Fruit fly (Drosophila melanogaster) whole organism, wandering third instar larva: ENCODE results near the gene ppk11.

ENCODE experiments used
- Abd-B ChIP-seq: fragments of >200 bp; optimal IDR thresholded peaks from 2 replicates; lab custom pipeline; 2017; ENCODE audit warnings: missing biosample characterization, missing genetic modification characterization
- CG32264 ChIP-seq: fragments of 200-800 bp; sonication (Bioruptor generic); optimal IDR thresholded peaks from 2 replicates; lab custom pipeline; 2016; ENCODE audit warnings: missing biosample characterization, missing genetic modification characterization
- Dfd ChIP-seq: fragments of >200 bp; optimal IDR thresholded peaks from 2 replicates; lab custom pipeline; 2017; ENCODE audit warnings: missing biosample characterization, missing genetic modification characterization
- Dif ChIP-seq: fragments of 200-275, 200-300 bp; sonication (Bioruptor generic); optimal IDR thresholded peaks from 2 replicates; lab custom pipeline; 2018; ENCODE audit warnings: missing biosample characterization, missing genetic modification characterization; ENCODE audit not compliant: partially characterized antibody
- GATAd ChIP-seq: sonication (Bioruptor generic); optimal IDR thresholded peaks from 2 replicates; lab custom pipeline; 2016; ENCODE audit warnings: missing biosample characterization, missing genetic modification characterization
- HLH106 ChIP-seq: fragments of 200-800 bp; optimal IDR thresholded peaks from 3 replicates; lab custom pipeline; 2019; ENCODE audit warnings: missing biosample characterization, mild to moderate bottlenecking, missing genetic modification characterization, moderate library complexity
- Hnf4 ChIP-seq: fragments of 200-800 bp; sonication (Bioruptor generic); optimal IDR thresholded peaks from 2 replicates; lab custom pipeline; 2016; ENCODE audit warnings: missing biosample characterization, mild to moderate bottlenecking, missing genetic modification characterization
- Hr78 ChIP-seq: fragments of >200 bp; optimal IDR thresholded peaks from 2 replicates; lab custom pipeline; 2017; ENCODE audit warnings: missing biosample characterization, missing genetic modification characterization
- Myc ChIP-seq: fragments of >200 bp; optimal IDR thresholded peaks from 2 replicates; lab custom pipeline; 2017
- Sp1 ChIP-seq: fragments of 200-800 bp; sonication (Bioruptor generic); optimal IDR thresholded peaks from 3 replicates; lab custom pipeline; 2019; ENCODE audit warnings: missing biosample characterization, mild to moderate bottlenecking, missing genetic modification characterization, moderate library complexity
- Vsx2 ChIP-seq: fragments of 200-300, 225-300 bp; sonication (Bioruptor generic); optimal IDR thresholded peaks from 2 replicates; lab custom pipeline; 2018; ENCODE audit warnings: missing biosample characterization, missing genetic modification characterization; ENCODE audit not compliant: partially characterized antibody
- brk ChIP-seq: fragments of 200-800 bp; sonication (Bioruptor generic); optimal IDR thresholded peaks from 2 replicates; lab custom pipeline; 2016; ENCODE audit warnings: missing biosample characterization, mild to moderate bottlenecking, missing genetic modification characterization
- dl ChIP-seq, 2 experiments: fragments of 175-275, 200-275 bp in 1 of 2; fragments of 200-275 bp in 1 of 2; sonication (Bioruptor generic); optimal IDR thresholded peaks; lab custom pipeline; 2018; ENCODE audit warnings: mild to moderate bottlenecking in 2 of 2, missing biosample characterization in 2 of 2, missing genetic modification characterization in 2 of 2, moderate library complexity in 2 of 2; ENCODE audit not compliant: partially characterized antibody in 2 of 2, insufficient read depth in 1 of 2
- dmrt93B ChIP-seq: fragments of 200-800 bp; sonication (Bioruptor generic); optimal IDR thresholded peaks from 2 replicates; lab custom pipeline; 2018; ENCODE audit warnings: missing biosample characterization, mild to moderate bottlenecking, missing genetic modification characterization
- dsf ChIP-seq: sonication (Bioruptor generic); optimal IDR thresholded peaks from 2 replicates; lab custom pipeline; 2016; ENCODE audit warnings: missing biosample characterization, missing genetic modification characterization, borderline replicate concordance
- foxo ChIP-seq, 2 experiments: fragments of 200-800 bp; sonication (Bioruptor generic); optimal IDR thresholded peaks; 2 replicates in 1 of 2; 3 replicates in 1 of 2; lab custom pipeline; 2016 to 2017; ENCODE audit warnings: missing biosample characterization in 2 of 2, missing genetic modification characterization in 2 of 2
- fru ChIP-seq: fragments of 200-800 bp; sonication (Bioruptor generic); optimal IDR thresholded peaks from 3 replicates; lab custom pipeline; 2016; ENCODE audit warnings: missing biosample characterization, mild to moderate bottlenecking, missing genetic modification characterization
- h ChIP-seq: fragments of 200-800 bp; sonication (Bioruptor generic); optimal IDR thresholded peaks from 3 replicates; lab custom pipeline; 2016; ENCODE audit warnings: missing biosample characterization, mild to moderate bottlenecking, missing genetic modification characterization
- jim ChIP-seq: fragments of 175-275, 200-325 bp; sonication (Bioruptor generic); optimal IDR thresholded peaks from 2 replicates; lab custom pipeline; 2016; ENCODE audit warnings: missing biosample characterization, mild to moderate bottlenecking, missing genetic modification characterization
- lola ChIP-seq: fragments of >200 bp; optimal IDR thresholded peaks from 2 replicates; lab custom pipeline; 2017; ENCODE audit warnings: missing biosample characterization, missing genetic modification characterization
- pan ChIP-seq: fragments of >200 bp; optimal IDR thresholded peaks from 2 replicates; lab custom pipeline; 2017
- psq ChIP-seq: fragments of 200-800 bp; sonication (Bioruptor generic); optimal IDR thresholded peaks from 3 replicates; lab custom pipeline; 2017; ENCODE audit warnings: missing biosample characterization, mild to moderate bottlenecking, missing genetic modification characterization, moderate library complexity
- rgr ChIP-seq: fragments of 200-800 bp; sonication (Bioruptor generic); optimal IDR thresholded peaks from 3 replicates; lab custom pipeline; 2016; ENCODE audit warnings: missing biosample characterization, mild to moderate bottlenecking, missing genetic modification characterization
- woc ChIP-seq: sonication (Bioruptor generic); optimal IDR thresholded peaks from 2 replicates; lab custom pipeline; 2016; ENCODE audit warnings: missing biosample characterization, mild to moderate bottlenecking, missing genetic modification characterization

Gene ppk11

dm6 chr2L:9753357-9753756 is 21.5 kb downstream of the ppk11 start:
- TF ChIP-seq dl (GFP tag; optimal IDR thresholded peaks at IDR 0.05; lab: Kevin White, UChicago; ENCODE audit: insufficient read depth in 1 of 2, partially characterized antibody in 2 of 2) (no peak), dmrt93B (GFP tag; lab: Kevin White, UChicago) (no peak), Dfd (GFP tag; lab: Kevin White, UChicago) (peak; percentile 56), h (GFP tag; lab: Kevin White, UChicago) (no peak)

- no peak for TF ChIP-seq CG32264 (GFP tag; lab: Kevin White, UChicago)
- no peak for TF ChIP-seq jim (GFP tag; lab: Kevin White, UChicago)
- no peak for TF ChIP-seq lola (GFP tag; lab: Kevin White, UChicago)
- no peak for TF ChIP-seq GATAd
- no peak for TF ChIP-seq Vsx2
- TF ChIP-seq Dfd (GFP tag; lab: Kevin White, UChicago), result no peak
These were observed 25.1 kb downstream of the ppk11 start, which contains the start of gene Cyp4e3 for dm6 chr2L:9749745-9750144. Cyp4e3 (minus strand) TSS chr2L:9750071.

- TF ChIP-seq Dfd (GFP tag; lab: Kevin White, UChicago) (peak; percentile 41), dmrt93B (GFP tag; lab: Kevin White, UChicago) (no peak)
These were observed 28.3 kb downstream of the ppk11 start, which contains the start of gene Nckx30C for dm6 chr2L:9746236-9747225. Nckx30C (minus strand) TSS chr2L:9746495.

- no peak for TF ChIP-seq psq (GFP tag; lab: Kevin White, UChicago)
- TF ChIP-seq woc, result no peak
- TF ChIP-seq Hnf4 (GFP tag; lab: Kevin White, UChicago), result no peak
- TF ChIP-seq Hr78 (GFP tag; lab: Kevin White, UChicago), result no peak
- TF ChIP-seq Vsx2, result no peak
- no peak for TF ChIP-seq Dif (GFP tag; lab: Kevin White, UChicago)
- TF ChIP-seq jim (GFP tag; lab: Kevin White, UChicago), result no peak
- TF ChIP-seq Myc (lab: Kevin White, UChicago), result no peak
- TF ChIP-seq dmrt93B (GFP tag; lab: Kevin White, UChicago), result no peak
- no peak for TF ChIP-seq Dfd (GFP tag; lab: Kevin White, UChicago)
- TF ChIP-seq fru, result no peak
- TF ChIP-seq pan (lab: Kevin White, UChicago), result no peak
- TF ChIP-seq dl (GFP tag; optimal IDR thresholded peaks at IDR 0.05; lab: Kevin White, UChicago; ENCODE audit: insufficient read depth in 1 of 2, partially characterized antibody in 2 of 2), result no peak
- TF ChIP-seq Abd-B, result no peak
- no peak for TF ChIP-seq brk (GFP tag; lab: Kevin White, UChicago)
These were observed 30.2 kb downstream of the ppk11 start for dm6 chr2L:9744634-9745033.

dm6 chr2L:9743823-9744222 is 31.0 kb downstream of the ppk11 start:
- TF ChIP-seq dmrt93B (GFP tag; lab: Kevin White, UChicago), result no peak
- TF ChIP-seq, all 38 proteins: peak for 0

dm6 chr2L:9739685-9740084 is 35.1 kb downstream of the ppk11 start:
- no peak for TF ChIP-seq Sp1 (GFP tag; lab: Kevin White, UChicago)
- no peak for TF ChIP-seq dsf (GFP tag; lab: Kevin White, UChicago)
- TF ChIP-seq jim (GFP tag; lab: Kevin White, UChicago), result no peak
- peak; percentile 63 for TF ChIP-seq Dfd (GFP tag; lab: Kevin White, UChicago)

- no peak for TF ChIP-seq dsf (GFP tag; lab: Kevin White, UChicago)
- TF ChIP-seq HLH106 (tag; lab: Kevin White, UChicago), result peak; percentile 12
- peak in 1 of 2 experiments; percentile 20 for TF ChIP-seq foxo (GFP tag; optimal IDR thresholded peaks at IDR 0.05; lab: Kevin White, UChicago)
- peak; percentile 14 for TF ChIP-seq h (GFP tag; lab: Kevin White, UChicago)
- TF ChIP-seq rgr (GFP tag; lab: Kevin White, UChicago), result peak; percentile 17
These were observed 37.0 kb downstream of the ppk11 start for dm6 chr2L:9737803-9738202.
